Worm (Caenorhabditis elegans) whole organism, midembryonic: Measurements from ENCODE around the gene F26F2.11.

ENCODE experiments used
- T22C8.4 ChIP-seq: fragments of 200-800 bp; sonication (Bioruptor generic); IDR thresholded peaks from 2 replicates; pipeline ENCODE4 v1.3.6; 2022; ENCODE audit warnings: missing genetic modification characterization, missing compliant biosample characterization
- cog-1 ChIP-seq: sonication (generic microtip); optimal IDR thresholded peaks from 2 replicates; lab custom pipeline; 2016; ENCODE audit warnings: missing genetic modification characterization, missing compliant biosample characterization
- ref-1 ChIP-seq: fragments of 200-800 bp; sonication (Bioruptor generic); conservative IDR thresholded peaks from 2 replicates; pipeline ENCODE4 v1.3.6; 2022; ENCODE audit warnings: missing genetic modification reagents, missing genetic modification characterization, missing compliant biosample characterization
- ztf-23 ChIP-seq: fragments of 200-800 bp; sonication (Bioruptor generic); IDR thresholded peaks from 2 replicates; pipeline ENCODE4 v1.3.6; 2022; ENCODE audit warnings: missing genetic modification reagents, missing genetic modification characterization, missing compliant biosample characterization

DNA sequence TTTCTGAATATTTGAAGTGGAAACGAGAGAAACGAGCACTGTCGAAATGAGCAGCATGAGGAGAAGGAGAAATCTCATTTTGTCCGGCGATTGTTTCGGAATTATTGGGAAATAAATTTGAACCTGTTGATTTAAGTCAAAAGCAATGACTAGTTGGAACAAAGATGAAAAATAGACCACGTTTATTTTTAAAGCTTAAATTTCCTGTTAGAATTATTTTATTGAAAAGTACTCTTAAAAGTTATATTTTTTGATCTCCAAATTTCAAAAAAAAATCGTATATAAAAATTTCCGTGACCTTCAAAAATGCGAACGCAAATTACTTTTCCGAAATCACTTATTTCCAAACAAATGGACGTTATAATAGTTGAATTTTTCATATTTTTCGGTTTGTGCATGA lies at the start of gene F26F2.11:
- no peak for TF ChIP-seq T22C8.4
- TF ChIP-seq cog-1, result no peak
- TF ChIP-seq ref-1, result no peak
- TF ChIP-seq ztf-23 (GFP tag; lab: Robert Waterston, UW), result no peak
